Worm (Caenorhabditis elegans) whole organism, L4/young adult: ENCODE data around the gene F22E5.22.
"Not testable (repeated sequence)": the region's sequence is repeated elsewhere in the genome, so short reads cannot be mapped to it uniquely, and the experiment has no call there.

Experiments used
- dao-5 ChIP-seq: sonication (generic microtip); optimal IDR thresholded peaks from 2 replicates; lab custom pipeline; 2016; ENCODE audit warnings: missing genotype, missing genetic modification characterization, moderate library complexity, missing compliant biosample characterization
- him-1 ChIP-seq: sonication (generic microtip); optimal IDR thresholded peaks from 2 replicates; lab custom pipeline; 2016; ENCODE audit warnings: missing genotype, missing genetic modification reagents, missing genetic modification characterization, missing compliant biosample characterization

DNA sequence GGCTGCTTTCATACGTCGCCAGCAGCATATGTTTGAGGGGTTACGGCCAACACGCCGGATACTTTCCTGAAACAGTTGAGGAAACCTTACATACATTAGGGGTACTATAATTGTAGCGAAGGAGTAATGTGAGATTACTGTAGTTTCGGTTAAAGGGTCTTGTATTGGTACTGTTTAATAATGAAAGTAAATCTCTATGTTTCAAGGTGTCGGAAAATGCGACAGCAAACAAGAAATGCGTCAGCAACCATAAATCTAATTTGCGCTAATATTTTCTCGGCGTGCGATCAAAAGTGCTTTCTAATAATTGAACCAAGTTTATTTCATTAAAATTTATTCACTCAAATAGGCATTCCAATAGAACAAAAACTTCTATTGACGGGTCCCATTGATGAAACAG, 6.6 kb downstream of the F22E5.22 start, which contains the start of gene sri-57:
- TF ChIP-seq dao-5, him-1 (tag; lab: Kevin White, UChicago): not testable (repeated sequence)
